Worm (Caenorhabditis elegans): Measurements from ENCODE around the gene F52C12.2.

DNA sequence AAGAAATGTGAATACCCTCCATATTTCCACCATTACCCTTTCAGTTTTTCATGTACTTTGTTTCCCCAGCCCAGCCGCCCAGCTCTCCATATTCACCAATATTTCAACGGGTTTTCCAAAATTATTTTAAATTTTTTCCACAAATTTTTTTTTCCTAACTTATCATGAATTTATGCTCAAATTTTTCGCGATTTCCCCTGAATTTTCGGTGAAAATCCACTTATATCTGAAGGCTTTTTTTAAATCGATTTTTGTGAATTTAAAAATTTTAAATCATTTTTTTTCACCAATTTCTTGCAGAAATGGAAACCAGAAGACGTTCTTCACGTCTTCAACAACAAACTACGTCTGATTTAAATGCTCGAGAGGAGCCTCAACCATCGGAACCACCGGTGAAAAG, 39.4 kb downstream of the F52C12.2 start, which contains the start of gene xpc-1:
- TF ChIP-seq W03F9.2 (tag; optimal IDR thresholded peaks at IDR 0.05), result no peak
- no peak for TF ChIP-seq dao-5 (tag; optimal IDR thresholded peaks at IDR 0.05)

Measured in whole organism, L4/young adult.